Worm (Caenorhabditis elegans) whole organism, young adult: ENCODE measurements around the gene gsr-1.
A peak's percentile ranks its signal among the peaks of the same experiment; 100 is the strongest.

Experiments used
- B0019.2 ChIP-seq: fragments of 200-800 bp; sonication (Bioruptor generic); conservative IDR thresholded peaks from 2 replicates; pipeline ENCODE4 v1.3.6; 2022; ENCODE audit warnings: missing genetic modification reagents, missing genetic modification characterization, missing compliant biosample characterization
- F22D6.2 ChIP-seq: sonication (generic microtip); optimal IDR thresholded peaks from 2 replicates; lab custom pipeline; 2016; ENCODE audit warnings: mild to moderate bottlenecking, missing genetic modification characterization, missing compliant biosample characterization
- F49E8.2 ChIP-seq: sonication (generic microtip); optimal IDR thresholded peaks from 3 replicates; lab custom pipeline; 2017; ENCODE audit warnings: missing genetic modification characterization, mild to moderate bottlenecking, missing compliant biosample characterization, antibody characterized with exemption, moderate library complexity; ENCODE audit not compliant: insufficient read depth
- F57A8.1 ChIP-seq: fragments of 200-800 bp; sonication (Bioruptor generic); optimal IDR thresholded peaks from 2 replicates; lab custom pipeline; 2018; ENCODE audit warnings: mild to moderate bottlenecking, missing genetic modification characterization, moderate library complexity, missing compliant biosample characterization
- F57C9.4 ChIP-seq: sonication (generic microtip); optimal IDR thresholded peaks from 2 replicates; lab custom pipeline; 2017; ENCODE audit warnings: mild to moderate bottlenecking, missing genetic modification characterization, missing compliant biosample characterization
- K11D2.4 ChIP-seq: fragments of 200-800 bp; sonication (Bioruptor generic); IDR thresholded peaks from 2 replicates; pipeline ENCODE4 v1.3.6; 2022; ENCODE audit warnings: missing genetic modification reagents, missing genetic modification characterization, missing compliant biosample characterization
- T07F8.4 ChIP-seq: sonication (generic microtip); optimal IDR thresholded peaks from 2 replicates; lab custom pipeline; 2016; ENCODE audit warnings: mild to moderate bottlenecking, missing genetic modification characterization, moderate library complexity, missing compliant biosample characterization
- T26A5.8 ChIP-seq: sonication (generic microtip); optimal IDR thresholded peaks from 2 replicates; lab custom pipeline; 2016; ENCODE audit warnings: missing genetic modification characterization, missing compliant biosample characterization
- Y53G8AR.9 ChIP-seq: fragments of 200-800 bp; sonication (Bioruptor generic); conservative IDR thresholded peaks from 2 replicates; pipeline ENCODE4 v1.3.6; 2022; ENCODE audit warnings: missing genetic modification reagents, missing genetic modification characterization, missing compliant biosample characterization
- Y79H2A.3 ChIP-seq: fragments of 200-800 bp; sonication (Bioruptor generic); conservative IDR thresholded peaks from 2 replicates; pipeline ENCODE4 v1.3.6; 2022; ENCODE audit warnings: missing genetic modification reagents, missing genetic modification characterization, missing compliant biosample characterization
- Y95B8A.8 ChIP-seq: fragments of 200-800 bp; sonication (Bioruptor generic); IDR thresholded peaks from 2 replicates; pipeline ENCODE4 v1.3.6; 2022; ENCODE audit warnings: missing genetic modification reagents, missing genetic modification characterization, missing compliant biosample characterization
- aptf-3 ChIP-seq: fragments of 200-800 bp; sonication (Bioruptor generic); IDR thresholded peaks from 2 replicates; pipeline ENCODE4 v1.3.6; 2022; ENCODE audit warnings: missing genetic modification characterization, missing compliant biosample characterization
- attf-3 ChIP-seq: fragments of 200-800 bp; sonication (Bioruptor generic); conservative IDR thresholded peaks from 2 replicates; pipeline ENCODE4 v1.3.6; 2022; ENCODE audit warnings: missing genetic modification reagents, missing genetic modification characterization, missing compliant biosample characterization
- bed-2 ChIP-seq: fragments of 200-800 bp; sonication (Bioruptor generic); IDR thresholded peaks from 2 replicates; pipeline ENCODE4 v1.3.6; 2022; ENCODE audit warnings: missing genetic modification reagents, missing genetic modification characterization, missing compliant biosample characterization
- cebp-2 ChIP-seq: fragments of 200-800 bp; sonication (Bioruptor generic); IDR thresholded peaks from 2 replicates; pipeline ENCODE4 v1.3.6; 2022; ENCODE audit warnings: missing genetic modification characterization, missing compliant biosample characterization
- ceh-27 ChIP-seq: fragments of 200-800 bp; sonication (Bioruptor generic); optimal IDR thresholded peaks from 2 replicates; lab custom pipeline; 2018; ENCODE audit warnings: mild to moderate bottlenecking, missing genetic modification characterization, moderate library complexity, missing compliant biosample characterization
- ceh-58 ChIP-seq: fragments of 200-800 bp; sonication (Bioruptor generic); IDR thresholded peaks from 2 replicates; pipeline ENCODE4 v1.3.6; 2022; ENCODE audit warnings: missing genetic modification characterization, missing compliant biosample characterization
- ceh-79 ChIP-seq: sonication (generic microtip); optimal IDR thresholded peaks from 2 replicates; lab custom pipeline; 2017; ENCODE audit warnings: mild to moderate bottlenecking, missing genetic modification characterization, missing compliant biosample characterization
- chd-7 ChIP-seq: sonication (generic microtip); optimal IDR thresholded peaks from 2 replicates; lab custom pipeline; 2016; ENCODE audit warnings: mild to moderate bottlenecking, missing genetic modification characterization, moderate library complexity, missing compliant biosample characterization
- dox-1 ChIP-seq: fragments of 200-800 bp; sonication (Bioruptor generic); IDR thresholded peaks from 2 replicates; pipeline ENCODE4 v1.3.6; 2022; ENCODE audit warnings: missing genetic modification reagents, missing genetic modification characterization, missing compliant biosample characterization
- ets-4 ChIP-seq: fragments of 200-800 bp; sonication (Bioruptor generic); optimal IDR thresholded peaks from 2 replicates; lab custom pipeline; 2018; ENCODE audit warnings: mild to moderate bottlenecking, missing genetic modification characterization, missing compliant biosample characterization
- fkh-3 ChIP-seq: sonication (generic microtip); optimal IDR thresholded peaks from 2 replicates; lab custom pipeline; 2016; ENCODE audit warnings: mild to moderate bottlenecking, missing genetic modification characterization, missing compliant biosample characterization
- hmg-20 ChIP-seq: fragments of 200-800 bp; sonication (Bioruptor generic); IDR thresholded peaks from 2 replicates; pipeline ENCODE4 v1.3.6; 2022; ENCODE audit warnings: missing genetic modification reagents, missing genetic modification characterization, missing compliant biosample characterization
- hrde-1 ChIP-seq: sonication (generic microtip); optimal IDR thresholded peaks from 2 replicates; lab custom pipeline; 2016; ENCODE audit warnings: missing genetic modification characterization, mild to moderate bottlenecking, missing compliant biosample characterization, moderate library complexity, missing genotype, missing genetic modification reagents, borderline replicate concordance
- lag-1 ChIP-seq: fragments of 200-800 bp; sonication (Bioruptor generic); IDR thresholded peaks from 2 replicates; pipeline ENCODE4 v1.3.6; 2022; ENCODE audit warnings: missing genetic modification reagents, missing genetic modification characterization, missing compliant biosample characterization
- let-526 ChIP-seq: fragments of 200-800 bp; sonication (Bioruptor generic); IDR thresholded peaks from 2 replicates; pipeline ENCODE4 v1.3.6; 2022; ENCODE audit warnings: missing genetic modification reagents, missing genetic modification characterization, missing compliant biosample characterization
- lin-26 ChIP-seq: fragments of 200-800 bp; sonication (Bioruptor generic); IDR thresholded peaks from 2 replicates; pipeline ENCODE4 v1.3.6; 2022; ENCODE audit warnings: missing genetic modification reagents, missing genetic modification characterization, missing compliant biosample characterization
- lin-35 ChIP-seq, 3 experiments: fragments of 150-350 bp in 2 of 3; sonication (generic microtip) in 1 of 3; optimal IDR thresholded peaks; 2 replicates each; lab custom pipeline; 2014 to 2018; ENCODE audit warnings: missing biosample characterization in 3 of 3, missing genetic modification characterization in 3 of 3, missing genetic modification reagents in 3 of 3
- lir-1 ChIP-seq: fragments of 200-800 bp; sonication (Bioruptor generic); conservative IDR thresholded peaks from 2 replicates; pipeline ENCODE4 v1.3.6; 2022; ENCODE audit warnings: missing genetic modification reagents, missing genetic modification characterization, missing compliant biosample characterization
- lsl-1 ChIP-seq: fragments of 200-800 bp; sonication (Bioruptor generic); optimal IDR thresholded peaks from 2 replicates; lab custom pipeline; 2018; ENCODE audit warnings: mild to moderate bottlenecking, missing genetic modification characterization, moderate library complexity, missing compliant biosample characterization
- lsy-27 ChIP-seq: sonication (generic microtip); optimal IDR thresholded peaks from 2 replicates; lab custom pipeline; 2017; ENCODE audit warnings: missing genetic modification characterization, mild to moderate bottlenecking, missing compliant biosample characterization, antibody characterized with exemption, missing genotype, borderline replicate concordance; ENCODE audit not compliant: insufficient read depth
- madf-3 ChIP-seq: fragments of 200-800 bp; sonication (Bioruptor generic); IDR thresholded peaks from 2 replicates; pipeline ENCODE4 v1.3.6; 2022; ENCODE audit warnings: missing genetic modification reagents, missing genetic modification characterization, missing compliant biosample characterization
- madf-6 ChIP-seq: fragments of 200-800 bp; sonication (Bioruptor generic); IDR thresholded peaks from 2 replicates; pipeline ENCODE4 v1.3.6; 2022; ENCODE audit warnings: missing genetic modification reagents, missing genetic modification characterization, missing compliant biosample characterization
- mcd-1 ChIP-seq: fragments of 200-800 bp; sonication (Bioruptor generic); IDR thresholded peaks from 2 replicates; pipeline ENCODE4 v1.3.6; 2022; ENCODE audit warnings: missing genetic modification reagents, missing genetic modification characterization, missing compliant biosample characterization
- nfya-2 ChIP-seq: fragments of 200-800 bp; sonication (Bioruptor generic); IDR thresholded peaks from 2 replicates; pipeline ENCODE4 v1.3.6; 2022; ENCODE audit warnings: missing genetic modification reagents, missing genetic modification characterization, missing compliant biosample characterization
- nhr-27 ChIP-seq: fragments of 200-800 bp; sonication (Bioruptor generic); optimal IDR thresholded peaks from 2 replicates; lab custom pipeline; 2018; ENCODE audit warnings: mild to moderate bottlenecking, missing genetic modification characterization, moderate library complexity, missing compliant biosample characterization
- pbrm-1 ChIP-seq: fragments of 200-800 bp; sonication (Bioruptor generic); IDR thresholded peaks from 2 replicates; pipeline ENCODE4 v1.3.6; 2022; ENCODE audit warnings: missing genetic modification reagents, missing genetic modification characterization, missing compliant biosample characterization
- pha-4 ChIP-seq: fragments of 150-350 bp; sonication (generic microtip); optimal IDR thresholded peaks from 2 replicates; lab custom pipeline; 2014; ENCODE audit warnings: missing biosample characterization, missing genetic modification reagents, missing genetic modification characterization
- rcor-1 ChIP-seq: fragments of 200-800 bp; sonication (Bioruptor generic); IDR thresholded peaks from 2 replicates; pipeline ENCODE4 v1.3.6; 2022; ENCODE audit warnings: missing genetic modification reagents, missing genetic modification characterization, missing compliant biosample characterization
- sdz-38 ChIP-seq: sonication (generic microtip); optimal IDR thresholded peaks from 2 replicates; lab custom pipeline; 2016; ENCODE audit warnings: missing genotype, missing genetic modification characterization, missing compliant biosample characterization
- sptf-2 ChIP-seq: fragments of 200-800 bp; sonication (Bioruptor generic); optimal IDR thresholded peaks from 2 replicates; lab custom pipeline; 2018; ENCODE audit warnings: mild to moderate bottlenecking, missing genetic modification characterization, missing compliant biosample characterization
- tbp1 ChIP-seq: fragments of 200-800 bp; sonication (Bioruptor generic); optimal IDR thresholded peaks from 2 replicates; lab custom pipeline; 2018; ENCODE audit warnings: mild to moderate bottlenecking, missing genetic modification characterization, missing compliant biosample characterization
- unc-62 ChIP-seq: fragments of 150-350 bp; optimal IDR thresholded peaks from 2 replicates; lab custom pipeline; 2014; ENCODE audit warnings: missing biosample characterization, missing genetic modification reagents, missing genetic modification characterization
- zim-3 ChIP-seq: sonication (generic microtip); optimal IDR thresholded peaks from 2 replicates; lab custom pipeline; 2017; ENCODE audit warnings: mild to moderate bottlenecking, missing genetic modification characterization, moderate library complexity, missing compliant biosample characterization
- ztf-22 ChIP-seq: fragments of 200-800 bp; sonication (Bioruptor generic); optimal IDR thresholded peaks from 2 replicates; lab custom pipeline; 2018; ENCODE audit warnings: mild to moderate bottlenecking, missing genetic modification characterization, moderate library complexity, missing compliant biosample characterization
- ztf-26 ChIP-seq: sonication (generic microtip); optimal IDR thresholded peaks from 2 replicates; lab custom pipeline; 2017; ENCODE audit warnings: missing genetic modification characterization, missing compliant biosample characterization
- ztf-6 ChIP-seq: fragments of 200-800 bp; sonication (Bioruptor generic); IDR thresholded peaks from 2 replicates; pipeline ENCODE4 v1.3.6; 2022; ENCODE audit warnings: missing genetic modification reagents, missing genetic modification characterization, missing compliant biosample characterization

gsr-1 gene

DNA sequence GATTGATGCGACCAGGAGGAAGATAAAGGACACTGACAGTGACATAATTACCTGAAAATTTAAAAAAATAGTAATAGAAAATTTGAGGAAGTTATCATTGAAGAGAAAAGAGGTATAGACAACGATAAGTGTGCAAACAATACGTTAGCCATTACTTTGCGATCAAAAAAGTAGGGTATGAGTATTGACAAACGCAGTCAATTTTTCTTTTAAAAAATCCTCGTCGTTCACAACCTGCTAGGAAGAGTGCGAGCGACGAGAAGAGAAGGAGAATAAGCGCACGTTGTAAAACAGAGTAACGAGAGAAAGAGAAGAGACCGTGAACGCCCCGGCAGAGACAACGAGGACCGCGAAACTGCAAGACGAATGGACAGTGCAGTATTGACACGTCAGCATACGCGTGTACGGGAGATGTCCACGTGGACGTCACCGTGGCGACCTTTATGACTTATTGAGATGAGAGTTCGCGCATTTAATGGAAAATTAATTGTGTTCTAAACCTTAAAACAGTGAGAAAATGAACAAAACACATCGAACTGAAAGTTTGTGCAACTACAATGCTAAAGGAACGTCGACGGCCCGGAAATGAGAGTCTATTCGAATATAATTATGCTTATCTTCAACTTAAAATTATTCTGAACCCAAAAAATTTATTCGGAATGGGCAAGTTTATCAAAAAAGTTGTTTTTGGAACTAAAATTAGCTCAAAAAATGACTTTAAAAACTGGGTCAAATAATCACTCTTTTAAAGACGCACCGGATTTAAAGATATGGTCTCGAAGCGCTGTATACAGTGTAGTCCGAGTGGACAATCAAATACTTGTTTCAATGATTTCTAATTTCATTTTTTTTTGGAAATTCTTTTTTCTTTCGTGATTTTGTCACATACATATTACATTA, 51.0 kb downstream of the gsr-1 start, which contains the start of the genes pdi-1 and C14B1.2 (continued):
- TF ChIP-seq chd-7 (tag; lab: Kevin White, UChicago) (no peak), nfya-2 (GFP tag; lab: Robert Waterston, UW) (no peak), mcd-1 (peak; percentile 52), ceh-27 (no peak), F22D6.2 (tag; lab: Kevin White, UChicago) (no peak), aptf-3 (GFP tag; lab: Robert Waterston, UW) (no peak), pha-4 (no peak), ztf-22 (GFP tag; lab: Kevin White, UChicago) (no peak), dox-1 (GFP tag; lab: Robert Waterston, UW) (peak; percentile 85), Y79H2A.3 (GFP tag; lab: Robert Waterston, UW) (no peak), pbrm-1 (GFP tag; lab: Robert Waterston, UW) (no peak), T07F8.4 (tag; lab: Kevin White, UChicago) (no peak), lir-1 (GFP tag; lab: Robert Waterston, UW) (no peak), F57C9.4 (tag; lab: Kevin White, UChicago) (no peak), hrde-1 (tag; lab: Kevin White, UChicago) (no peak), tbp1 (GFP tag; lab: Kevin White, UChicago) (peak; percentile 6), madf-3 (GFP tag; lab: Robert Waterston, UW) (0 out of 2 replicates have a peak, but pooled peaks have one; percentile 51), hmg-20 (no peak), F49E8.2 (tag; lab: Kevin White, UChicago) (no peak), Y95B8A.8 (GFP tag; lab: Robert Waterston, UW) (no peak), bed-2 (GFP tag; lab: Robert Waterston, UW) (no peak), F57A8.1 (GFP tag; lab: Kevin White, UChicago) (no peak), sdz-38 (tag; lab: Kevin White, UChicago) (no peak), madf-6 (GFP tag; lab: Robert Waterston, UW) (peak; percentile 13; the same call in 1 of the 2 replicates), ets-4 (GFP tag; lab: Kevin White, UChicago) (peak; percentile 30), ceh-58 (GFP tag; lab: Robert Waterston, UW) (no peak), attf-3 (GFP tag; lab: Robert Waterston, UW) (no peak), let-526 (GFP tag; lab: Robert Waterston, UW) (no peak; the same call in 1 of the 2 replicates), sptf-2 (GFP tag; lab: Kevin White, UChicago) (no peak), ztf-26 (tag; lab: Kevin White, UChicago) (peak; percentile 52), lin-26 (peak; percentile 53; the same call in 1 of the 2 replicates), lag-1 (GFP tag; lab: Robert Waterston, UW) (no peak), unc-62 (GFP tag; lab: Kevin White, UChicago) (no peak), B0019.2 (GFP tag; lab: Robert Waterston, UW) (no peak), rcor-1 (peak; percentile 29; the same call in 1 of the 2 replicates), lsy-27 (tag; lab: Kevin White, UChicago) (no peak), ceh-79 (tag; lab: Kevin White, UChicago) (no peak), zim-3 (tag; lab: Kevin White, UChicago) (no peak), nhr-27 (no peak), lsl-1 (peak; percentile 35), Y53G8AR.9 (GFP tag; lab: Robert Waterston, UW) (no peak), K11D2.4 (no peak), ztf-6 (GFP tag; lab: Robert Waterston, UW) (no peak), cebp-2 (GFP tag; lab: Robert Waterston, UW) (no peak), T26A5.8 (tag; lab: Kevin White, UChicago) (no peak), lin-35 (GFP tag; optimal IDR thresholded peaks at IDR 0.05; lab: Kevin White, UChicago) (no peak), fkh-3 (tag; lab: Kevin White, UChicago) (no peak)
